Worm (Caenorhabditis elegans): Measurements from ENCODE around the gene Y59H11AM.1.

DNA sequence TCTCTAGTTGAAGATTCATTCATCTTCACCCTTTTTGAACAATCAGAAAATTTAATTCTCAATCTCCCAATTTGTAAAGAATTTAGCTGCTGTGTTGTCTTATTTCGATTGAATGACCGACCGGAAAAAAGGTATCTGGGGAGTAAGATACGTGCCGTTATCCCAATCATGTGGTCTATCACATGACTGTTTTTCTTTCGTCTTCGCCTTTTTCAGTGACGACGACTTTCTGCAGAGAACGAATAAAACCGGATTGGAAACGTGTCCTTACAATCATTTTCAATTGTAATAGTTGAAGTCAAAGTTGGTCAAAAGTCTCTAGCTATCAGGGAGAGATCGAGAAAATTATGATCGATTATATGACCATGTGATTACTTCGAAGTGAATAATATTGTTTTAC is 42.2 kb upstream of the Y59H11AM.1 start:
- TF ChIP-seq nhr-41 (GFP tag; IDR thresholded peaks at IDR 0.05), result no peak
- no peak for TF ChIP-seq ZK337.2 (GFP tag; IDR thresholded peaks at IDR 0.05)
- TF ChIP-seq pqm-1 (tag; optimal IDR thresholded peaks at IDR 0.05), result no peak
- peak; percentile 83 for TF ChIP-seq nhr-48 (tag; optimal IDR thresholded peaks at IDR 0.05)
- no peak for TF ChIP-seq unc-130 (GFP tag; optimal IDR thresholded peaks at IDR 0.05)
- no peak for TF ChIP-seq ceh-82 (tag; optimal IDR thresholded peaks at IDR 0.05)
- no peak for TF ChIP-seq ztf-11 (tag; optimal IDR thresholded peaks at IDR 0.05)
- TF ChIP-seq lsy-2 (tag; optimal IDR thresholded peaks at IDR 0.05), result peak in 1 of 2 experiments; percentile 56
- TF ChIP-seq madf-9 (GFP tag; conservative IDR thresholded peaks at IDR 0.05), result no peak
- TF ChIP-seq nhr-28 (tag; optimal IDR thresholded peaks at IDR 0.05), result peak; percentile 75
- TF ChIP-seq aly-2 (tag; optimal IDR thresholded peaks at IDR 0.05), result no peak
- TF ChIP-seq lin-15B (tag; optimal IDR thresholded peaks at IDR 0.05), result no peak
- peak; percentile 18 for TF ChIP-seq nhr-25 (tag; optimal IDR thresholded peaks at IDR 0.05; ENCODE audit: borderline replicate concordance, insufficient read depth)

Data from whole organism, L4 larva.